Worm (Caenorhabditis elegans): ENCODE results near the gene ZC513.2.

DNA sequence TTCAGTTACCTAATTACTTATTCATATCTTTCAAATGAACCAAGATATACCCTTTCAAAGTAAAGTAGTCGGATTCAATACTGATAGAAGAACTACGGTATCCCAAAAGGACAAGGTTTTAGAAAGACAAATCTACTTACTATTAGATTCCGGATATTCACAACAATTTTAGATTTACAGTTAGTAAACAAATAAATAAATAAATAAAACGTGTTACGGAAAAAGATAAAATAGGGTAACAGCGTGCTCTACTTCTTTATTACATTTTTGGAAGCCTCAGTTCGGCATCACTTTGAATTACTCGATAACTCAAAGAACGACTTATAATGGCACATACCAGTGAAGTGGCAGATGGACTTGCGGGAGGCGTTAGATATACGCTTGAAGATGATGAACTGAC lies 49.2 kb upstream of the ZC513.2 start, which contains the start of gene Y97E10AR.8:
- no peak for TF ChIP-seq nhr-77 (tag; optimal IDR thresholded peaks at IDR 0.05)
- no peak for TF ChIP-seq daf-19 (GFP tag; conservative IDR thresholded peaks at IDR 0.05)
- TF ChIP-seq tag-97 (GFP tag; IDR thresholded peaks at IDR 0.05): no peak
- TF ChIP-seq snpc-4 (tag; optimal IDR thresholded peaks at IDR 0.05): no peak
- no peak for TF ChIP-seq hlh-30 (tag; optimal IDR thresholded peaks at IDR 0.05; ENCODE audit: insufficient read depth)
- no peak for TF ChIP-seq madf-9 (GFP tag; conservative IDR thresholded peaks at IDR 0.05)
- TF ChIP-seq ces-1 (GFP tag; optimal IDR thresholded peaks at IDR 0.05): no peak
- no peak for TF ChIP-seq aly-2 (tag; optimal IDR thresholded peaks at IDR 0.05)

Measured in whole organism, L4 larva.